Fruit fly (Drosophila melanogaster): ENCODE measurements around the gene CIA30.

DNA sequence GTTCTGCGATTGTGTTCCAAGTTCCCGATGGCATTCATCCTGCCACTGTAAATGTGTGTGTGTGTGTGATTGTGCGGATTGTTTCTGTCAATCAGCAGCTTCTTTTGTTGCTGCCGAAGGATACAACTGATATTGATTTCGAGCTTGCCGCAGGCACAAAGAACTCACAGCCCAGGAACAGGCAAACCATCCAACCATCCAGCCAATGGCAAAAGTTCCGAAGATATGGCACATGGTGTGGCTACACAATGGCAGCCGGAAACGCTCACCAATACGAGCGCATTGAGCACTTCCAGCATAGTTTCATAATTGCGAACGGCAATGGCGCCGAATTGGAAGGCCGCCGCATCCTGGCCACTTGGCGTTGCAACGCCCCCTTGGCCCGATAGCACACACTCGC, 35.0 kb upstream of the CIA30 start:
- TF ChIP-seq pan (optimal IDR thresholded peaks at IDR 0.05) (no peak), psq (GFP tag; optimal IDR thresholded peaks at IDR 0.05) (no peak), usp (GFP tag; optimal IDR thresholded peaks at IDR 0.05) (no peak), Myc (optimal IDR thresholded peaks at IDR 0.05) (no peak), fru (GFP tag; optimal IDR thresholded peaks at IDR 0.05) (no peak), brk (GFP tag; optimal IDR thresholded peaks at IDR 0.05) (no peak), Sp1 (GFP tag; optimal IDR thresholded peaks at IDR 0.05) (no peak), CG32264 (GFP tag; optimal IDR thresholded peaks at IDR 0.05) (no peak), tai (GFP tag; optimal IDR thresholded peaks at IDR 0.05) (no peak), Hr78 (GFP tag; optimal IDR thresholded peaks at IDR 0.05) (no peak)

Measured in whole organism, wandering third instar larva.